Worm (Caenorhabditis elegans) whole organism, L4/young adult: Measurements from ENCODE around the gene cpg-2.

Experiments used
- W03F9.2 ChIP-seq: fragments of 150-350 bp; optimal IDR thresholded peaks from 2 replicates; lab custom pipeline; 2014; ENCODE audit warnings: missing biosample characterization, missing genetic modification characterization
- dao-5 ChIP-seq: sonication (generic microtip); optimal IDR thresholded peaks from 2 replicates; lab custom pipeline; 2016; ENCODE audit warnings: missing genotype, missing genetic modification characterization, moderate library complexity, missing compliant biosample characterization
- him-1 ChIP-seq: sonication (generic microtip); optimal IDR thresholded peaks from 2 replicates; lab custom pipeline; 2016; ENCODE audit warnings: missing genotype, missing genetic modification reagents, missing genetic modification characterization, missing compliant biosample characterization

Gene cpg-2

DNA sequence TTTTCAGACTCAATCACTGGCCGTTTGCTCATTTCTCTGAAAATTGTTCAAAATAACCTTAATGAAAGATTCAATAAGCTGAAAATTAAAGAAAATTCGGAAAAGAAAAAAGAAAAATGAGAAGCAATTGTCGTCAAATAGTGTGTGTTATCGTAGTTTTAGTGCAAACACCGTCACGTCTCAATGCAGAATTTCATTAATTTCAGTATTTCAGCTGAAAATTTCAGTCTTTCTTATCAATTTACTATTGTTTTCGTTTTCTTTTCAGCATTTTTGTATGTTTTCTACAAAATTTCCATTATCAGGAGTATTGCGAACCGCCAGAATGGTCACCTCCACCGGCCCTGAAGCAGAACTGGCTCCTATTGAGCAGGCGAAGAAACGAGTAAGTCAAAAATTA is 19.1 kb upstream of the cpg-2 start, which contains the start of the genes B0280.9 and rpia-1:
Gene B0280.9 (minus strand): TSS at position 36 of the 400 bp plus-strand sequence.
Gene rpia-1 (plus strand): TSS at position 269 of the 400 bp plus-strand sequence.
- TF ChIP-seq W03F9.2 (tag; lab: Kevin White, UChicago) (peak; percentile 59), dao-5 (tag; lab: Kevin White, UChicago) (no peak)

DNA sequence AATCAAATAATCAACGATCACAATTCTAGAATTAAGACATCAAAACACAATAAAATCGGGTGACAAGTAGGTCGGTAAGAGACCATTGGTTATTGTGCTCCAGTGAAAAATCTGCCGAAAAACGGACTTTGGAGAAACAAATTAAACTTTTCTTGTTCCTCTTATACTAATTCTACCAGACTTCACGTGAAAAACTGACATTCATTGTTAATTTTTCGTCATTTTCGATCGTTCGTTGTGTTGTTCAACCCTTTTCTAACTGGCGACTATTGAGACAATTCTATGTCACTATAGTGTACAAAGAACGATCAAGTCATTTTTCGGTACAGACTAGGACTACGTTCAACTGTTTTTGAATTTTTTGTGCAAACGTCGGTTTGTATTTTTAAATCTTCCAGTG is 16.7 kb upstream of the cpg-2 start:
- TF ChIP-seq dao-5 (tag; lab: Kevin White, UChicago) (no peak), him-1 (tag; lab: Kevin White, UChicago) (no peak), W03F9.2 (tag; lab: Kevin White, UChicago) (no peak)

DNA sequence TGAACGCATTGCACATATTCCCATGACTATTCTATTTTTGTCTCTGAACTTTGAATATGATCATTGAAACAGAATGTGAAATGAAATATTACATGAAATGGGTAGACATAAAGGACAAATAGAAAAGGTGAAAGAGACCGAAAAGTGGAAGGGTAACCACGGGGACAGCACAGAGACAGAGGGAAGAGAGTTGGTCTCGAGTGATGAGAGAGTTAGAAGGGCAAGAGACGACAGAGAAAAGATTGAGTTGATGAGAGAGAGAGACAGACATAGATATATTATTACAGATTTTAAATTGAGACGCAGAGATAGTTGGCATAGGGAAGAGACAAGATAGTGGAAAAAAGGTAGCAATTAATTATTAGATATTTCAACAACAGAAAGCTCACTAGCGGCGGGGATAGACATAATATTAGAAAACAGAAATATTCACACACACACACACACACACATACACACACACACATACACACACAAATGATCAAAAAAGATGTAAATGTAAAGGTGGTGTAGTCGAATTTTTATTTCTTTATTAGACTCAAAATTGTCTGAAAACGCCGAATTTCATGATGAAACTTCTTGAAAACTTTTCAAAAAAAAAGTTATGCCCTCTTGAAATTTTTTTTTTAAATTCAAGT is 12.9 kb upstream of the cpg-2 start:
- TF ChIP-seq dao-5 (tag; lab: Kevin White, UChicago) (no peak), W03F9.2 (tag; lab: Kevin White, UChicago) (peak; percentile 56)

DNA sequence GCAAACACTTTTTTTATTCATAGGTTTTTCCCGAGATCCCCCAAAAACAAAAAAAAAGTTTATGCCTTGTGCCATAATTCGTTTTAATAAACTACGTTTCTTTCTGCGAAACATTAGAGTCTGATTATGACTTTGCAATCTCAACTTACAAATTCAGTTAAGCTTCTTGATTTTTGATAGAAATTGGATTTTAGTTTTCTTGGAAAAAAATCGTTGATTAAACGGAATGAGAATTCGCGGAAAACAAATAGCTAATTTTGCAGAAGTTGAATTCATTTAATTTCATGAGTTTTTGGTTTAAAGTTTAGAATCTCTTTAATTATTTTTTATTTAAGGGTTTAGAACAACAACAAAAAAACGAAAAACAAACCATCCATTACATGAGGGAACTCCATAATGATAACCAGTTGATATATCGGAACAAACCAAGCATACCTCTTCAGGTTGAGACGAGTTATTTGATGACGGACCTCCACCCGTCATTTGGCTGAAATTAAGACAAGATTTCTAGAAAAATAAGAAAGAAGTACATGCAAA is 11.2 kb upstream of the cpg-2 start, which contains the start of gene nhr-10:
Gene nhr-10 (minus strand): TSS at position 487 of the 537 bp plus-strand sequence.
- TF ChIP-seq dao-5 (tag; lab: Kevin White, UChicago): no peak
- TF ChIP-seq W03F9.2 (tag; lab: Kevin White, UChicago): no peak
- TF ChIP-seq him-1 (tag; lab: Kevin White, UChicago): no peak

DNA sequence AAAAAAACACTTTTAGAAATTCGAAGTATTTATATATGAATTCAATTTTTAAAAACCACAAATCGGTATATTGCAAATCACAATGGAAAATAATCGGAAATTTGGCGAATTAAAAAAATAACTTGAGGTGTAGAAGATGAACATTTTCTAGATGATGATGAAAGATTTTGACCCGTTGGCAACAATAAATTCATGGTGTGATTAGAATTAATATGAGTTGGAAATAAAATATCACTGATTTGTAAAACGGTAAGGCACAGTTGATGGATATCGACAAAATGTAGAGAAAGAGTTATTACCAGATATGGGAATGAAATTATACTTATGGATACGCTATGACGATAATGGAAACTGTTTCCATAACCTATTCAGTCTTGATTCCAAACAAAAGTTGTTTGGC is 8.5 kb upstream of the cpg-2 start:
- TF ChIP-seq him-1 (tag; lab: Kevin White, UChicago): no peak
- TF ChIP-seq dao-5 (tag; lab: Kevin White, UChicago): no peak
- no peak for TF ChIP-seq W03F9.2 (tag; lab: Kevin White, UChicago)

DNA sequence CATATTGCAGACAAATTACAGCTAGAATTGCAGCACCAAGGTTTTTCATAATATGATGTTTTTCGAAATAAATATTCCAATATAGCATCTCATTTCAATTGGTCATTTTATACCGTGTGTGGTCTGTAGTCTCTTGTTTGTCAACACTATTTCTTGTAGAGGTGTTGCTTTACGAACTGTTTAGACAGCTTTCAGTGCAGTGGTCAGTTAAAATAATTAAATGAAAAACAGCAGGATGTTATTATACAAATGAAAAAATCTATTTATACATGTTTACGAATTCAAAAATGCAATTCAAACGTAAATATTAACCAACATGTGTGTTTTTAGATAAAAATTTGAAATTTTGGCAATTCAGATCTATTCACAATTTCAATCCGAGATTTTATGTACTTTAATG is 8.0 kb upstream of the cpg-2 start, which contains the start of gene B0280.7:
Gene B0280.7 (minus strand): TSS at position 101 of the 400 bp plus-strand sequence.
- TF ChIP-seq him-1 (tag; lab: Kevin White, UChicago) (no peak), W03F9.2 (tag; lab: Kevin White, UChicago) (no peak), dao-5 (tag; lab: Kevin White, UChicago) (no peak)

DNA sequence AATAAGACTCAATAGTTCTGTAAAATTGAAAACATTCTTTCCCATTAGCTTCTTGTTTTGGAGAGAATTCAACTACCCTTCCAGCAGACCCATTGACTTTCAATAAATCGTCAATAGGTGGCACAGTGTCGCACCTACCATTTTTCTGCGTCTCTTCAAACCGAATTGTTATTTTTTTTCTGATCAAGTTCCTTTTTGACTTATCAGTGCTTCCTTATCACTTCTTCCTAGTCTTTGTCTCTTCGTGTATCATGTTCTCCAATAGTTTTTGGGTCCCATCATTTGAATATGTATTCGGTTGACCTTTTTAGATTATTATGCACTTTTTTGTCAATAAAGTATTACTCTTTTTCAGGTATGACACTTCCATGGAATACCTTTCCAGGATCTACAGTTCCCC is 4.2 kb upstream of the cpg-2 start, which contains the start of gene odd-1:
Gene odd-1 (plus strand): TSS at position 349 of the 400 bp plus-strand sequence.
- TF ChIP-seq him-1 (tag; lab: Kevin White, UChicago) (no peak), W03F9.2 (tag; lab: Kevin White, UChicago) (no peak), dao-5 (tag; lab: Kevin White, UChicago) (no peak)

DNA sequence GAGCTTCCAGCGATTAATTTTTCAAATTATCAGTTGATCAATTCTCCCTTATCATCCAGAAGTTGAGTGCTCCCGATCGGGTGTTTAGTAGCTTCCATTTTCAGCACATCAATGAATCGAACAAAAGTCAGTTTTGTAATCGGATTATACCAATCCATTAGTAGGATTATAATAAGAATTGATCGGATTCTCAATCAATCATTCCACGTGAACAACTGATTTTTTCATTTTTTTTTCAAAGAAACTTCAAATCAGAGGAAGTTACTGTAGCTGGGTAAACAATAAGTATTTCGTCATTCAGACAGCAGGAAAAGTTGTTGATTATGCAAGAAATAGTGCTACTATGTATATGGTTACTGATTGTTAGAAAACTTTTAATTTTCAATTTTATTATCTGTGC is 3.1 kb upstream of the cpg-2 start:
- no peak for TF ChIP-seq him-1 (tag; lab: Kevin White, UChicago)

DNA sequence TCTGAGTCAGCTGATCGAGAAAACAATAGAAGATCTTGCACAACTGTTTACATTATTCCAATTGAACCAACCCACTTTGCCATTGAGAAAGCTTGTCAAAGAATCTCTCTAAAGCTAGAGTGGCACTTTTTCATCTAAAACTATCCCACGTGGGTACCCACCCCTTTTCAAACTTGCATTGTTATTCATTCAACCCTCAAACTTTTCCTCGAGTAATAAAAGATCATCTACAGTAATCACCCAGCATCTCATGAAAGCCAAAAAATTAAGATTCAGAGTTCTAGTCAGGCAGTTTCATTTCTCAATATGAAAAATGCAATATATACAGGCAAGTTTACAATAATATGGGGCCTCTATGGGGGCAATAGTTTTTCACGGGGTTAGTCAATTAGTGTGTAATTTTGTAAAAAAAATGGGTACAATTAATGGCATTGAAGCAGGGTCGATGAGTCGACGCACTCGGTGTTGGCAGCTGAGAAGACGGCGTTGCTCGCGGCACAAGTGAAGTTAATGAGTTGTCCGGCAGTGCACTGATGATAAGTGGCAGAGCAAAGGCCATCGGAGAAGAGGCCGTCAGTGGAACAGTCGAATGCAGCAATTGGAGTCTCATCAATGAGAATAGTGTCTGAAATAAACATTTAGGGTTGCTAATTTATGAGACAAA is 1.8 kb downstream of the cpg-2 start:
- TF ChIP-seq him-1 (tag; lab: Kevin White, UChicago) (no peak), W03F9.2 (tag; lab: Kevin White, UChicago) (peak; percentile 21), dao-5 (tag; lab: Kevin White, UChicago) (no peak)

DNA sequence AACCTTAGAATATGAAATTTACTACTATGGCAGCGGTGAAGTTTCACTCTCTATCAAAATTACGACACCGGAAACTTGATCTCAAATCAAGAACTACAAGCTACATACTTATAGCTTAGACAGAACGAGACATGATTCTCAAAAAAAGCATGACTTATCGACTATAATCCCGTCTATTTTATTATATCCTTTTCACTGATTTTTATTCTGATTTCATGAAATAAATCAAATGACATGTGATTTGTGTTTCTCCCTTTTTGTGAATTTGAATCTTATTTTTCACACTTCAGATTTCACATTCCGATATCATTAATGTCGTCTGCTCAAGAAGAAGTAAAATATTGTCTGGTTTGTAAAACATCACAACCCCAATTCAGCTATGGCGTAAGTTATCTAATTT is 3.8 kb downstream of the cpg-2 start, which contains the start of gene ZK418.11:
Gene ZK418.11 (plus strand): TSS at position 289 of the 400 bp plus-strand sequence.
- TF ChIP-seq dao-5 (tag; lab: Kevin White, UChicago): no peak
- no peak for TF ChIP-seq W03F9.2 (tag; lab: Kevin White, UChicago)
- no peak for TF ChIP-seq him-1 (tag; lab: Kevin White, UChicago)

DNA sequence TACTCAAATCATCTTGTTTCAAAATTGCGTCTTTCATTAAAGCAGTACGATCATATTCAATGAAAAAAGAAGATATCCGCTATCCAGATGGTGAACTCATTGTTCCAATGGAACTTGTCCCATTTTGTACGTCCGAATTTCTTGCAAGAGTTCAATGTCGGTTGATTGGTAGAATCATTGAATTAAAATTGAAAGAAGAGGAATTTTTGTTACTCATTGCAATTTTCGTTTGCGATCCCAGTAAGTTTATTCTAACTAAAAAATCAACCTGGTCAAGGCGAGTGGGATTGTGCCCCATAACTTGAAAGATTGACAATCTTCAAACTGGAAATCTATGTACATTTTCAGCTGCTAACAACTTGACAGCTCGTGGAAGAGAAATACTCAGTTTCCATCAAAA is 7.3 kb downstream of the cpg-2 start:
- TF ChIP-seq dao-5 (tag; lab: Kevin White, UChicago) (no peak), him-1 (tag; lab: Kevin White, UChicago) (no peak), W03F9.2 (tag; lab: Kevin White, UChicago) (no peak)

DNA sequence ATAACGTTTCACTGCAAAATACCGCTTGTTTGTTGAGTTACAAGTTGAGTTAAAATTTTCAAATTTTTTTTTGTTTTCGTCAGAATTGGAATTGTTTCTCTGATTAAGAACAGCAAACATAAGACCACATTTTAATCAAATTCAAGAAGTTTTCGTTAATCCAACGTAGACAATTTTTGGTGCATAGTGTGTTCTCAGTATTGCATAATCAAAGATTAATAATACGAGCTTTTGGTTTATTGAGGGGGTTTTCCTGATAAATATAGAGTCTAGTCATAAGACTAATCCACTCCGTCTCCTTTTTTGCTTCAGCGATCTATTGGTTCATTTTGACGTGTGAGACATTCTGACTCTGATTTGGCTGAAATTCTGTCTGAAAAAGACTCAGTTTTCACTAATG is 8.6 kb downstream of the cpg-2 start, which contains the start of gene nhr-9:
Gene nhr-9 (plus strand): TSS at position 307 of the 400 bp plus-strand sequence.
- TF ChIP-seq dao-5 (tag; lab: Kevin White, UChicago) (no peak), W03F9.2 (tag; lab: Kevin White, UChicago) (no peak), him-1 (tag; lab: Kevin White, UChicago) (no peak)

DNA sequence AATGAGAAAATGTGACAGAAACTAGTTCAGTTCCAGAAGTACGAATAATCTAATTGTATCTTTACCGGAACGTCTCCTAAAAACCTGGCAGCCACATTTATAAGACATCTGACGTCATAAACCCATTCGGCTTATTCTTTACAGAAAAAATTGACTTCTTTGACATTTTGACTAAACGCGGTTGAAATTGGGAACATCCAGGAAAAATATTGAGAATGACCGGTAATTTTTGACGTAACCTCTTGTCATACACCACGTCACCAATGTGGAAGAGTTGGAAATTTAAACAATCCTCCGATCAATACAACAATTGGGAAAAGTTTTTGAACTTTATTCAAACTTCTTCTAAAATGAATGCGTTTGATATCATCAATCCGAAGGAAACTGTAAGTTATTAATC is 12.7 kb downstream of the cpg-2 start, which contains the start of gene ZK418.2:
Gene ZK418.2 (plus strand): TSS at position 301 of the 400 bp plus-strand sequence.
- TF ChIP-seq dao-5 (tag; lab: Kevin White, UChicago): no peak
- TF ChIP-seq W03F9.2 (tag; lab: Kevin White, UChicago): no peak
